Fruit fly (Drosophila melanogaster) S2 (cell line): ENCODE results near the gene CG42502.
A peak's percentile ranks its signal among the peaks of the same experiment; 100 is the strongest.

ENCODE experiments used
- CG8478 ChIP-seq: fragments of >200 bp; optimal IDR thresholded peaks from 2 replicates; lab custom pipeline; 2018
- CTCF ChIP-seq, 2 experiments: fragments of >200 bp; optimal IDR thresholded peaks; 2 replicates each; lab custom pipeline; 2018

CG42502 gene

DNA sequence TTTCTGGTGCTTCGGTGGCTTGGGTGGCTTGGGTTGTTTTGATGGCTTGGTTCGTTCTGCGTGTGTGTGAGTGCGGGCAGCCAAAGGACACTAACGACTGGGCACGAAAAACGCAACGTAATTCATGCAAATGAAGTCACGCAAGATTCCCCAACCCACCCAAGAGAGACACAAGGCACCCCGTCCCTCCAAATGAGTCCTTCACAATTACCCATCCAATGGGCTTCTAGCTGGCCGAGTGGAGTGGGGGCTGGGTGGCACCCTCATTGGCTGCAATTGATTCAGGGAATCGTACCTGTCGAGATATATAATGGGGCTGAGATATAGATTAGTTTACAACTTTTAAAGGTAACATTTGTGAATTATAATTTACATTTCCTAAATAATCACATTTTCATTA, 17.8 kb downstream of the CG42502 start:
- TF ChIP-seq CTCF (optimal IDR thresholded peaks at IDR 0.05; lab: Kevin White, UChicago), result no peak
- no peak for TF ChIP-seq CG8478 (lab: Kevin White, UChicago)

DNA sequence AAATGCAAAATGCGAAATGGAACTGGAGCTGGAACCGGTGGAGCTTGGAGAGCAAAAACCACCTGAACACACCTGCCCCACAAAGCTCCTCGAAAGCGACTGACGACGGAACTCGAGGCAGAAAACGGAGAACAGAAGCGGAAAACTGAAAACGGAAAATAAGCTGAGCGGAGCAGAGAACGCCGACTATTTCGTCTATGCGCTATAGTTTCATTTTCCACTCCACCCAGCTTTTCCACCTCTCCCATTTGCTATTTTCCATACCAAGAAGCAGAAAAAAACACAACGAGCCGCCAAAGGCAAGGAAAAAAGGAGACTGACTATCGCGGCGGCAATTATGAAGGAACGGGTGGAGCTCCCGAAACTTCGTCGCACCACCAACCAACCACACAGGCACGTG, 18.2 kb downstream of the CG42502 start, which contains the start of gene ham:
TSS of gene ham (minus strand) at position 101 of the 400 bp plus-strand sequence.
- TF ChIP-seq CG8478 (lab: Kevin White, UChicago), result no peak
- no peak for TF ChIP-seq CTCF (optimal IDR thresholded peaks at IDR 0.05; lab: Kevin White, UChicago)

DNA sequence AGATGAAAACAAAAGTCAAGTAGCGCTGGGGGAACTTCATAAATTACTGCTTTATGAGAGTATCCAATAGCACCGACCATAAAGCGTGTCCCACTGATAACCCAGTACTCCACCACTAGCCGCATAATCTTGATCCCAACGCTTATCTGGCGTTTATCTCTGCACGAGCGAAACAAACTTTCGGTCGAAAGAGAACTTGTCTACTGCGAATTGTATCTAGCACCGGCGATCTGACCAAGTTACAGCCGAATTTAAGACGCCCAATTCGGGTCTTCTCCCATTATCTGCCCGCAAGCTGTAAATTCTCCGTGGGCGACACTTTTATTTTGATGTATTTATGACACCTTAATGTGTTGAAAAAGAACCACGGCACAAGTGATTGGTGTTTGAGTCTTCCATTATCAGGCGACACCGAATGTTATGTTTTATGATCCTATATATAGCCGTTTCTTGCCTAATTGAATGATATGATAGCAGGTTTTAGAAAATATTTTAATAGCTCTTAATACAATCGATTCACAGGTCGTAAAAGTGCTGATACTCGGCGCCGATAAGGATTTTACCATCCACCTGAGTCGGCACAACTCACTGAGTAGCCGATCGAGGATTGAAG, 21.2 kb downstream of the CG42502 start:
- TF ChIP-seq CG8478 (lab: Kevin White, UChicago) (no peak), CTCF (optimal IDR thresholded peaks at IDR 0.05; lab: Kevin White, UChicago) (no peak)

DNA sequence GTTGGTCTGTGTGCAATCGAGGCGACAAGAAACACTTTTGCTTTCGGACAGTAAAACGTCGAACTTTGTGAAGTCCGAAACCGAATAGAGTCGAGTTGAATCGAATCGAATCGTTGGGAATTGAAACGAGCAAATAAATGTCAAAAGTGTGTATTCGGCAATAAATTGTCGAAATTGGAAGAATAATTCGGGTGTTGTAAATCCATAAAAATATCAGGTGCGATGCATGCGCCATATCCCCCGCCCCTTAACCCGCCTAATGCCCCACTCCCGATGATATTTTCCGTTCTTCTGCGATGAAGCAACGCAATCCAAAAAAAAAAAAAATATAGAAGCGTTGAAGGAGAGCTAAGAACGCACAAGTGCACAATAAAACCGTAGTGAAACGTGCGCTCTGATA, 22.1 kb downstream of the CG42502 start:
- TF ChIP-seq CG8478 (lab: Kevin White, UChicago) (no peak), CTCF (optimal IDR thresholded peaks at IDR 0.05; lab: Kevin White, UChicago) (no peak)

DNA sequence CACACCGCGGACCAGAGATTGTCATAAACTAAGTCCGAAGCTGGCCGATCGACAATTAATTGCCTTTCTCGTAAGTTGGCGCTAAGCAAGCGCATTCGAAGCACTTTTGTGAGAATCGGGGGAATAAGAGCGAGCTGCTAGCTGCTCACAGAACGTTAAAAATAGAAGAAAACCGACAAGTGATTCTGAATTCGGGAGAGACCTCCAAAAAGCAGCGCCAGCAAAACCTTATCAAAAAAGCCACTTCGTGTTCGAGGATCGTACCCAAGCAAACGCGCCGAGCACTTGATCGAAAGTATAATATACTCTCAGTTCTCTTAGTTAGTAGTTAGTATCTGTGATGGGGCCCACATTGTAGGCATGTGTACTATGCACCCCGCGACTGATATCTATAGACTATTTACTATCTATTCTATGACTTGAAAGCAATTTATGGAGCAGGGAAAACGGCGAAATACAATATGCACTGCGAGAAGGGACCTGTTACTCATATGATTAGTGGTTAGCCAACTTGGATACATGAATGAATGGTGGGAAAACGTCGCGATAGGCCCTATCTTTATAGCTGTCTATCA, 23.6 kb downstream of the CG42502 start:
- TF ChIP-seq CG8478 (lab: Kevin White, UChicago) (no peak), CTCF (optimal IDR thresholded peaks at IDR 0.05; lab: Kevin White, UChicago) (no peak)

DNA sequence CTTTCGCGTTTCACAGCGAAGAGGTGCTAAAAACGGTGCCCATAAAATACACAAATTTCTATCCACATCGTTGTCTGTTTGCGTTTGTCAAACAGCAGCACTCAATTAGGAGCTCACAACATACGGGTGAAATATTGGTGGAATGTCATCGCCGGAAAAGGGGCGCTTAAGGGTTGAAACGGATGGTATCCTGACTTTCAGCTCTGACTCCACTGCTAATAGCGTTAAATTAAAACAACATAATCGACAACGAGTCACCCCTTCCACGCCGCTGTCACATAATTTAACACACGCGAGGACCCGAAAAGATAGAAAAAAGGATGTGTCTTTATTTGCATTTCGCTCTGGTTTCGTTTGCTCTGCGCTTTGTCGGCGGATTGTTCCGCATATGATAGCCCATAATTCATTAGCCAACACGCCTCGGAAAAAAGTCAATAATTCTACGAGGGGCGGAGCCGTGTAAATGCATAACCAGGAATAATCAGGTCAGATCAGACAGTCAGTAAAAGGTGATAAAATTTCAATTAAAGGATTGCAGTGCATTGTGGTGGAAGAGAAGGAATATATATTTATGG, 25.9 kb downstream of the CG42502 start:
- no peak for TF ChIP-seq CG8478 (lab: Kevin White, UChicago)
- no peak for TF ChIP-seq CTCF (optimal IDR thresholded peaks at IDR 0.05; lab: Kevin White, UChicago)

DNA sequence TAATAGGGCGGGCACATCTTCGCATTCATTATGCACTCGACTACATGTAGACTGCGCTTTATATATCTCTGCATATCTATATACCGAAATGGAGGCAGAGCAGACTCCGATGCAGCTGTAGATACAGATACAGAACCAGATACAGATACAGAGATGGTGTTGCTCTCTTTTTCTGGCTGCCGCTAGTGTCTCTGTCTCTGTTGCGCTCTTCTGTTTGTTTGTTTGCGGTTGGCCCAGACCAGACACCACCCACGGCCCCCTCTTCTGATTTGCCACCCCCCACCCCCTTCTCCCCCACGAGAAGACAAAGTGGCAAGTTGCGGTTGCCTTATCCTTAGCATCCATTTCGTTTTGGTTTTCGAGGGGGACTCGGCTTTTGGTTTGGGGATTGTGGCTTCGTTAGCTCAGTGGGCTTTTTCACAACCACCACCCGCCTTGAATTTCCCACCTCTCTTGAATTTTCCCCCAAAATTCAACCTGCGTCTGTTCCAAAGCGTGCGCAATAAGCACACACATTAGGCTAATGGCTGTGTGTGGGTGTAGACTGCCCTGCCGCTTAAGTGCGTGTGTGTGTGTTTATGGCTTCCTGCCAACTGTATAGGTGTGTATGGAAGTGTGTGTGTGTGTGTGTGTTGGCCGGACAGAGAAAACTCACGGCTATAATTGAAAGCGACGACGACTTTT, 27.6 kb downstream of the CG42502 start:
- TF ChIP-seq CTCF (optimal IDR thresholded peaks at IDR 0.05; lab: Kevin White, UChicago) (no peak), CG8478 (lab: Kevin White, UChicago) (no peak)

DNA sequence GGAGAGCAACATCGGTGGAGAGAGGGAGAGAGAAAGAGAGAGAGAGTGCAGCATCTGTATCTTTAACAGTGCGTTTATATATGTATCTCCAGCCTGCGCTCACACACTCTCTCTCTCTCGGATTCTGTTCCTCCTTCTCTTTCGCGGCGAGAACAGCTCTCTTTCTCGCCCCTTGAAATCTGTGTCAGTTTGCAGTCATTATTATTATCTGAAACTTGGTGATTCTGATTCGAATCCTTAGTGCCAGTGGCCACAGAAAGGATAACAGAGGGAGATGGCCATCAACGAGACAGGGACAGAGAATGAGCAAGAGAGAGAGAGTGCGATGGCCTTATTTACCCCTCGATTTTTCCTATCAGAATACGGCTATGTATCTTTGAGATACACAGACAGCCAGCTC, 28.1 kb downstream of the CG42502 start:
- TF ChIP-seq CG8478 (lab: Kevin White, UChicago) (no peak), CTCF (optimal IDR thresholded peaks at IDR 0.05; lab: Kevin White, UChicago) (peak in 1 of 2 experiments; percentile 27)

DNA sequence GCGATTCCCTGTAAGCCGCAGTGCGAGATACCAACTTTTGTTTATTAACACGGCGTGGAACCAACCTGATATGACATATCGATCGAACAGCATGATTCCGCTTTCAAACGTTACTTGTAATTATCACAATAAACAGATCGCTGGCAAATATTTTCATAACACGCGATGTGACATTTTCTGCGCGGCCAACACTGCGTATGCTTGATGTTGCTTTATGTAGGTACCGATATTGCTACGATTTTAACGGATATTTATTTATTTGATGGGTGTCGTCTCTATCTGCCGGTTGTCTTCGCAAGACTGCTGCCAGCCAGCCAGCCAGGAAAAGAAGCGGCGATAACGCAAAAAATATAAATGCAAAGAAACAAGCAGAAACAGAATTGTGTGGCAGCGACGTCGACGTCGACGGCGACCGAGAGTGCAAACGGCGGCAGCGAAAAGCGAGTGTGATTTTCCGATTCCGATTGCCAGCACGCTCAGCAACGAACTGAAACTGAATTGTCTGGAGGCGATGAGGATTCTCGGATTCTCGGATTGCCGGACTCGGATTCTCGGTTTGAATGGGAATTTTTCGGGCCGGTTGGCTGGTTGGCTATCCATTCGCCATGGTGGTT, 28.7 kb downstream of the CG42502 start:
- no peak for TF ChIP-seq CTCF (optimal IDR thresholded peaks at IDR 0.05; lab: Kevin White, UChicago)
- TF ChIP-seq CG8478 (lab: Kevin White, UChicago), result no peak

DNA sequence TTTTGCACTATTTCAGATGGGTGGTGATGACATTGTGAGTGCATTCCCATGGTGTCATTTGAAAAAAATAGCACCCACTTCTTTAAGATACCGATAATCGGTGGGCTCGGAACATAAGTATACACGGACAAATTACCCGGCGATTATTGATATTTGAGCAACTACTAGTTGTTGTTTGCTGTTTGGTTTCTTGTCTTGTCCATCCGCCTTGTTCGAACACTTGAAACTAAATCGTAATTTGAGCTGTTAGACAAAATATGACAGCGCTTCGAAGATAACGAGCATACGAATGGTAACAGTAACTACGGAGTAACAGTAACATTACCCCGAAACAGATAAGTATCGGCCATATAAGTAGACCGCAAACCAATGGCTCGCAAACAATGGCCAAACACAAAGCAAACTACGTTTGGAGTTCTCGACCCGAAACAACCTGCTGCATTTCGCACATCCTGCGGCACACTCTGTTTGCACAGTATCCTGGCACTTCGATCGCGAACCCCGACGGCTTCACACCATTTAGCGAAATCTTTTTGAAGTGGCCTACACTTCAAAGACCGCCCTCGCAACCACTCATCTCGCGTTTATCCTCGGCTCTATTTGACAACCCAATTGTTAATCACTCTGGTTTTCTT, 30.0 kb downstream of the CG42502 start:
- no peak for TF ChIP-seq CG8478 (lab: Kevin White, UChicago)

DNA sequence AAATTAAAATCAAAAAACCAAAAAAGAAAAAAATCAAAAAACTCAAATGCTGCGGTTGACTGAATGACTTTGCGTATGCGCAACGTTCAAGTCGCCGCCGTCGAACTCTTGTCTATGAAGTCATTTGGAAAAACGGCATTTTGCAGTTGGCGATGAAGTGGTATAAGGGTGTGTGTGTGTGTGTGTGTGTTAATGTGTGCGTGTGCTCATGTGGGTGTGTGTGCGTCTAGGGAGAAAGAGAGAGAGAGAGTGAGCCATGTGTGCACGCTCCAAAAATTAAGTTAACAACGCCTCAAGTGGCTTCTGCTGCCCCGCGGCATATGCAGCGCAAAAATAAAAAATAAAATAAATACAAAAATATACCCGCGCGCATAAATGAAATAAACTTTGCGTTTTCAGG, 33.6 kb downstream of the CG42502 start:
- TF ChIP-seq CG8478 (lab: Kevin White, UChicago) (no peak), CTCF (optimal IDR thresholded peaks at IDR 0.05; lab: Kevin White, UChicago) (no peak)

DNA sequence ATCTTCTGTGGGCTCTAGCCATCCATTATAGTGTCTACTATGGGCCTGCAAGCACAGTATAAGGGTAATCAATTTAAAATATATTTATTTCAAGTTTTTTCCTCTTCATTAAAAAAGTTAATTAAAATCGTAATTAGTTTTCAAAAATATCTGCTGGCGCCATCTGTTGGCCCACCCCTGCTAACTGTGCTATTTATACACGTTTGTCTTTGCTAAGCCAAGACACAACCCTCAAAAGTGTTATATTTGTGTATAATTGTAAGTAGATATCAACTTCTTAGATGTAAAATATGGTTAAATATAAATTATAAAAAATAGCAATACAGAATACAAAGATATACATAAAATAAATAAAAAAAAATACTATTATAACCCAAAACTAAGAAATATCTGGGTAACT, 34.5 kb downstream of the CG42502 start:
- TF ChIP-seq CTCF (optimal IDR thresholded peaks at IDR 0.05; lab: Kevin White, UChicago), result peak; percentile 65 to 91
- no peak for TF ChIP-seq CG8478 (lab: Kevin White, UChicago)

DNA sequence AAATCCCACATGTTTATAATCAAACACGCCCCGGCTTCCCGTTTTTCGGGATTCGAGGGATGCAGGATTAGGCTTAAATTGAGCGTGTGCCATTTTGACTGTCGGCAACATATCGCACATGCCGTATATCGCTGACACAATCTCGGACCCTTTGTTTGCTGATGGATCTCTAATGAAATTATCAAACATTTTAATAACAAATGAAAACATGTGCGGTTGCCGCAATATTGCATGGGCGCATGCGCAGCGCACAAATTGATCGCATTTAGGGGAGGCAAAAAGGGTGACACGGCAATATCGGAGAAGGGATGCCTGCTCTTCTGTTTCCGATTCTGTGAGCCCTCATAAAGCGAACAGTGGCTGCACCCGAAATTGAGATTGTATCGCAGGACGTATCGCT, 35.8 kb downstream of the CG42502 start:
- TF ChIP-seq CG8478 (lab: Kevin White, UChicago) (no peak), CTCF (optimal IDR thresholded peaks at IDR 0.05; lab: Kevin White, UChicago) (no peak)

DNA sequence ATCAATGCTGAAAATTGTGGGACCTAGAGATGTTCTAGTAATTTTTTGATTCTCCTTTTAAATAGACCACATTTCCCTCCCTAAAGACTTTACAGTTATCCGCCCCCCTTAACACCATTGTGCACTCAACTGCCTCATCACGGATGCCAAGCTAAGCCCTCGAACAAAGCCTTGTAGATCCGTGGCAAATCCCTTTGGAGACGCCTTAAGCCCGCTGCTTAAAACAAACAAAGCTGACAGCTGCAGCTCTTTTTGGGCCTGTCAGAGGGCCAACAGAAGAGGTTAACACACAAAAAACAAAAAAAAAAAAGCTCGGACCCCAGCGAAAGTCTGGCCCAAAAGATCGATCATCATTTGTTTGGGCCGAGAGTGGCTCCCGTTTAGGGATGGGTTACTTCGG, 43.2 kb downstream of the CG42502 start:
- TF ChIP-seq CG8478 (lab: Kevin White, UChicago) (no peak), CTCF (optimal IDR thresholded peaks at IDR 0.05; lab: Kevin White, UChicago) (no peak)
